Worm (Caenorhabditis elegans) whole organism, midembryonic: Measurements from ENCODE around the gene F47B10.9.

Experiments used
- cog-1 ChIP-seq: sonication (generic microtip); optimal IDR thresholded peaks from 2 replicates; lab custom pipeline; 2016; ENCODE audit warnings: missing genetic modification characterization, missing compliant biosample characterization
- flt-1 ChIP-seq: fragments of 200-800 bp; sonication (Bioruptor generic); IDR thresholded peaks from 2 replicates; pipeline ENCODE4 v1.3.6; 2022; ENCODE audit warnings: missing genetic modification characterization, missing compliant biosample characterization
- tab-1 ChIP-seq: fragments of 200-800 bp; sonication (Bioruptor generic); IDR thresholded peaks from 2 replicates; pipeline ENCODE4 v1.3.6; 2022; ENCODE audit warnings: missing genetic modification characterization, missing compliant biosample characterization
- ztf-29 ChIP-seq: fragments of 200-800 bp; sonication (Bioruptor generic); IDR thresholded peaks from 2 replicates; pipeline ENCODE4 v1.3.6; 2022; ENCODE audit warnings: missing genetic modification reagents, missing genetic modification characterization, missing compliant biosample characterization

- TF ChIP-seq ztf-29 (GFP tag; lab: Robert Waterston, UW) (peak; percentile 82), flt-1 (GFP tag; lab: Robert Waterston, UW) (peak; percentile 95), tab-1 (peak; percentile 90), cog-1 (tag; lab: Kevin White, UChicago) (peak; percentile 79)
Measured at ce11 chrX:10963453-10964046, 49.7 kb upstream of the F47B10.9 start, which contains the start of gene nas-10.
